Fruit fly (Drosophila melanogaster) whole organism, adult: ENCODE data around the gene Cep135.

Source experiments
- CG11617 ChIP-seq: fragments of 200-800 bp; sonication (Bioruptor generic); optimal IDR thresholded peaks from 2 replicates; lab custom pipeline; 2017; ENCODE audit warnings: mild to moderate bottlenecking, missing biosample characterization, missing genetic modification reagents, missing genetic modification characterization
- CG12768 ChIP-seq: fragments of 200-800 bp; sonication (Bioruptor generic); optimal IDR thresholded peaks from 2 replicates; lab custom pipeline; 2017; ENCODE audit warnings: missing biosample characterization, missing genetic modification characterization, mild to moderate bottlenecking, moderate library complexity, missing genetic modification reagents
- CG14711 ChIP-seq: fragments of 200-800 bp; sonication (Bioruptor generic); optimal IDR thresholded peaks from 2 replicates; lab custom pipeline; 2018; ENCODE audit warnings: missing biosample characterization, mild to moderate bottlenecking, missing genetic modification characterization, moderate library complexity
- CG33017 ChIP-seq: fragments of 200-800 bp; sonication (Bioruptor generic); optimal IDR thresholded peaks from 2 replicates; lab custom pipeline; 2018; ENCODE audit warnings: missing biosample characterization, mild to moderate bottlenecking, missing genetic modification characterization, moderate library complexity
- CG7045 ChIP-seq: fragments of 200-800 bp; sonication (Bioruptor generic); optimal IDR thresholded peaks from 2 replicates; lab custom pipeline; 2017; ENCODE audit warnings: missing biosample characterization, mild to moderate bottlenecking, missing genetic modification characterization
- CG7101 ChIP-seq: fragments of 200-800 bp; sonication (Bioruptor generic); optimal IDR thresholded peaks from 2 replicates; lab custom pipeline; 2018; ENCODE audit warnings: missing biosample characterization, mild to moderate bottlenecking, missing genetic modification characterization, moderate library complexity
- Clk ChIP-seq: fragments of 200-800 bp; sonication (Bioruptor generic); optimal IDR thresholded peaks from 2 replicates; lab custom pipeline; 2017; ENCODE audit warnings: missing biosample characterization, missing genetic modification characterization
- Hr96 ChIP-seq: fragments of 200-800 bp; sonication (Bioruptor generic); optimal IDR thresholded peaks from 2 replicates; lab custom pipeline; 2016; ENCODE audit warnings: missing biosample characterization, missing genetic modification characterization
- bab1 ChIP-seq: fragments of 200-800 bp; sonication (Bioruptor generic); optimal IDR thresholded peaks from 3 replicates; lab custom pipeline; 2019; ENCODE audit warnings: missing biosample characterization, mild to moderate bottlenecking, missing genetic modification characterization, moderate library complexity
- cnc ChIP-seq, 2 experiments: fragments of >200 bp; optimal IDR thresholded peaks; 2 replicates each; lab custom pipeline; 2017
- kay ChIP-seq: fragments of 200-800 bp; sonication (Bioruptor generic); peaks from one replicate; lab custom pipeline; 2016; ENCODE audit warnings: missing biosample characterization, missing genetic modification characterization, borderline replicate concordance
- ovo ChIP-seq: fragments of 200-800 bp; sonication (Bioruptor generic); optimal IDR thresholded peaks from 2 replicates; lab custom pipeline; 2016; ENCODE audit warnings: missing biosample characterization, missing genetic modification characterization
- pad ChIP-seq: fragments of 200-800 bp; sonication (Bioruptor generic); optimal IDR thresholded peaks from 3 replicates; lab custom pipeline; 2017; ENCODE audit warnings: missing biosample characterization, missing genetic modification characterization, mild to moderate bottlenecking, moderate library complexity, missing genetic modification reagents
- tj ChIP-seq: fragments of 200-800 bp; sonication (Bioruptor generic); optimal IDR thresholded peaks from 3 replicates; lab custom pipeline; 2017; ENCODE audit warnings: missing biosample characterization, mild to moderate bottlenecking, missing genetic modification characterization, moderate library complexity

DNA sequence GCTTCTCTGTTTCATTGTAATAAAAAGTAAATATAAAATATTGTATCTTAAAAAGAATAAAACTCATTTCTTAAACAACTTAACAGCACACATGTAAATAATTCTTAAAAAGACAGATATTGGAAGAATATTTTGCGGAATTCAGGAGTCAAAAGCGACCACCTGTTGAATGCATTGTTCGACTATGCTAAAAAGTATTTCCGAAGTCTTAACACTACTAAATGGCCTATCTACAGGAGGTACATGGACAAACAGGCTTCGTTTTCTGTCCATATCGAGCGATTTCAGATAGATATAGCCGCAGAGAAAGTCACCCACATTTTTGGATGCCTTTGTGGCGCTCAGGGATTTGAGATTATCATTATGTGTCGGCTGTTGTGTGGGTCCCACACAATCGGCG is 26.6 kb downstream of the Cep135 start:
- TF ChIP-seq kay (GFP tag; lab: Kevin White, UChicago): no peak
- no peak for TF ChIP-seq tj (GFP tag; lab: Kevin White, UChicago)
- no peak for TF ChIP-seq Clk (GFP tag; lab: Kevin White, UChicago)
- TF ChIP-seq cnc (optimal IDR thresholded peaks at IDR 0.05; lab: Kevin White, UChicago): no peak
- no peak for TF ChIP-seq CG12768 (GFP tag; lab: Kevin White, UChicago)
- no peak for TF ChIP-seq CG11617 (GFP tag; lab: Kevin White, UChicago)
- no peak for TF ChIP-seq CG7101 (tag; lab: Kevin White, UChicago)
- TF ChIP-seq bab1 (GFP tag; lab: Kevin White, UChicago): no peak
- TF ChIP-seq pad (GFP tag; lab: Kevin White, UChicago): no peak
- no peak for TF ChIP-seq CG7045
- no peak for TF ChIP-seq ovo (GFP tag; lab: Kevin White, UChicago)
- TF ChIP-seq Hr96 (GFP tag; lab: Kevin White, UChicago): no peak
- TF ChIP-seq CG33017: no peak
- no peak for TF ChIP-seq CG14711 (tag; lab: Kevin White, UChicago)
